Worm (Caenorhabditis elegans): ENCODE results near the gene kin-29.

Gene kin-29

DNA sequence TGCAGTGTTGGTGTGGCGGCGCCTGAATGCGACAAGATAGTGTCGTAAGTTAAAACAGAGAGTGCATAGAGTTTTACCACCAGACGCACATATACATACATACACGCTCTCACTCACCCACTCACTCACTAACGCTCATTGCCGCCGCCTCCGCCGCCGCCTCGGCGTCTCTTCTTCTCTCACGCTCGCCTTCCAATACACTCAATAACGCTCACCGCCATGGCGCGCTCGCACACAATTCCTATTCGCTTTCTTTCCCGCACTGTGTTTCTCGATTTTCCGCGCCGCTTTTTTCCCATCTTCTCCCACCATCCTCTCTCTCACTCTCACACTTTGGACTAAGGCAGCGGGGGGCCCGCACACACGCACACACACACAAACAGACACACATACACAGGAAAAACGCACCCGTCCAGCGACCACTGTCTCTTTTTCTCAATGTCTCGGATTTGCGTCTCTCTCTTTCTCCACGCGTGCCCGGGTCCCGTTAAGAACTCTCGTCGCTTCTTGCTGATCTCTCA is at the start of gene kin-29:
Gene kin-29, minus strand, starts transcription at position 51 of the 521 bp plus-strand sequence.
- peak; percentile 42 for TF ChIP-seq lsy-2 (tag; optimal IDR thresholded peaks at IDR 0.05)
- TF ChIP-seq lin-32 (GFP tag; optimal IDR thresholded peaks at IDR 0.05): no peak
- no peak for TF ChIP-seq sem-2 (GFP tag; optimal IDR thresholded peaks at IDR 0.05)
- no peak for TF ChIP-seq elt-1 (tag; optimal IDR thresholded peaks at IDR 0.05; ENCODE audit: borderline replicate concordance, insufficient read depth)
- peak; percentile 77 for TF ChIP-seq ham-2 (GFP tag; optimal IDR thresholded peaks at IDR 0.05)
- TF ChIP-seq flh-1 (GFP tag; optimal IDR thresholded peaks at IDR 0.05): peak; percentile 37
- TF ChIP-seq ceh-43 (GFP tag; optimal IDR thresholded peaks at IDR 0.05): peak; percentile 38
- TF ChIP-seq cnd-1 (tag; optimal IDR thresholded peaks at IDR 0.05): peak; percentile 34
- peak; percentile 61 for TF ChIP-seq lin-13 (tag; optimal IDR thresholded peaks at IDR 0.05)
- TF ChIP-seq nhr-237 (tag; optimal IDR thresholded peaks at IDR 0.05): peak; percentile 69
- no peak for TF ChIP-seq hlh-1 (tag; optimal IDR thresholded peaks at IDR 0.05)
- TF ChIP-seq nhr-76 (tag; optimal IDR thresholded peaks at IDR 0.05): no peak
- no peak for TF ChIP-seq nhr-12 (tag; optimal IDR thresholded peaks at IDR 0.05)
- TF ChIP-seq ceh-39 (tag; optimal IDR thresholded peaks at IDR 0.05): no peak
- TF ChIP-seq ces-1 (GFP tag; optimal IDR thresholded peaks at IDR 0.05): peak; percentile 61
- peak; percentile 77 for TF ChIP-seq M03D4.4 (tag; optimal IDR thresholded peaks at IDR 0.05)
- TF ChIP-seq unc-39 (tag; optimal IDR thresholded peaks at IDR 0.05): no peak
- TF ChIP-seq nhr-28 (tag; optimal IDR thresholded peaks at IDR 0.05): no peak
- peak; percentile 92 for TF ChIP-seq unc-120 (tag; optimal IDR thresholded peaks at IDR 0.05; ENCODE audit: poor library complexity, severe bottlenecking)
- TF ChIP-seq mep-1 (tag; optimal IDR thresholded peaks at IDR 0.05): peak; percentile 70
- no peak for TF ChIP-seq zip-8 (tag; optimal IDR thresholded peaks at IDR 0.05)
- TF ChIP-seq nhr-2 (tag; optimal IDR thresholded peaks at IDR 0.05): no peak
- TF ChIP-seq mls-2 (tag; optimal IDR thresholded peaks at IDR 0.05): peak; percentile 90
- TF ChIP-seq mab-5 (tag; optimal IDR thresholded peaks at IDR 0.05): no peak
- peak; percentile 77 for TF ChIP-seq drap-1 (GFP tag; optimal IDR thresholded peaks at IDR 0.05)
- peak; percentile 72 for TF ChIP-seq unc-62 (GFP tag; optimal IDR thresholded peaks at IDR 0.05)
- peak; percentile 2 for TF ChIP-seq ztf-11 (tag; optimal IDR thresholded peaks at IDR 0.05)
- TF ChIP-seq bed-3 (GFP tag; optimal IDR thresholded peaks at IDR 0.05): peak; percentile 29
- peak; percentile 48 for TF ChIP-seq pha-4 (tag; optimal IDR thresholded peaks at IDR 0.05)
- no peak for TF ChIP-seq tbx-8 (GFP tag; optimal IDR thresholded peaks at IDR 0.05)
- peak; percentile 65 for TF ChIP-seq blmp-1 (tag; optimal IDR thresholded peaks at IDR 0.05)
- no peak for TF ChIP-seq elt-3 (tag; optimal IDR thresholded peaks at IDR 0.05)
- peak; percentile 34 for TF ChIP-seq ceh-83 (GFP tag; optimal IDR thresholded peaks at IDR 0.05)
- peak; percentile 76 for TF ChIP-seq sptf-1 (tag; optimal IDR thresholded peaks at IDR 0.05)
- TF ChIP-seq snpc-4 (tag; optimal IDR thresholded peaks at IDR 0.05): no peak

DNA sequence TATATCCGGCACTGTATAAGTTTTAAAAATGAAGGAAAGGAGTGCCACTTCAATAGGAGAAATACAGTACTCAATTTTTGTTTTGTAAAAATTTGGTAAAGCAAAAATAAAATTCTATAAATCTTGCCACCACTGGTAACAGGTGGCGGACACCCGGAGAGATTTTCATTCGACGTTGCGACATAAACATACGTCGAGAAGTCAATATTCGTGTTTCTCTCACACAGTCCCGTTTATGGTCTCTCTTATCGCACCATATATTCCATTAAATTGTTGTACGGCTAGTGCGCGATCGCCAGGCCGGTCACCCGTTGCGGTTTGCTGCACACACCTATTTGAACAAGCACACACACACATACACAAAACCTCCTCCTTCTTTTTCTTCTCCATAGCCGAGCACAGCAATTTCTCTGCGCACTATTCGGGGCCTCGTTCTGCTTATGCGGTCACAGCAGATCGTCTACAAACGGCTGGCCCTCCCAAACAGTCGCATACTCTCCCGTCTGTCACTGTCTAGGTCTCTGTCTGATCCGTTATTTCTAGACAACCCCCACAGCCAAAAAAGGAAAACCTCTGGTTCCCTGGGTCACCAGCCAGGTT is 48.8 kb upstream of the kin-29 start:
- TF ChIP-seq pha-4 (tag; optimal IDR thresholded peaks at IDR 0.05) (peak; percentile 52), sptf-1 (tag; optimal IDR thresholded peaks at IDR 0.05) (peak; percentile 48), lsy-2 (tag; optimal IDR thresholded peaks at IDR 0.05) (no peak), ham-2 (GFP tag; optimal IDR thresholded peaks at IDR 0.05) (peak; percentile 80), elt-3 (tag; optimal IDR thresholded peaks at IDR 0.05) (no peak), ztf-11 (tag; optimal IDR thresholded peaks at IDR 0.05) (no peak), nhr-2 (tag; optimal IDR thresholded peaks at IDR 0.05) (peak; percentile 76), cnd-1 (tag; optimal IDR thresholded peaks at IDR 0.05) (peak; percentile 60), lin-32 (GFP tag; optimal IDR thresholded peaks at IDR 0.05) (peak; percentile 14), mls-2 (tag; optimal IDR thresholded peaks at IDR 0.05) (peak; percentile 12), M03D4.4 (tag; optimal IDR thresholded peaks at IDR 0.05) (no peak)

DNA sequence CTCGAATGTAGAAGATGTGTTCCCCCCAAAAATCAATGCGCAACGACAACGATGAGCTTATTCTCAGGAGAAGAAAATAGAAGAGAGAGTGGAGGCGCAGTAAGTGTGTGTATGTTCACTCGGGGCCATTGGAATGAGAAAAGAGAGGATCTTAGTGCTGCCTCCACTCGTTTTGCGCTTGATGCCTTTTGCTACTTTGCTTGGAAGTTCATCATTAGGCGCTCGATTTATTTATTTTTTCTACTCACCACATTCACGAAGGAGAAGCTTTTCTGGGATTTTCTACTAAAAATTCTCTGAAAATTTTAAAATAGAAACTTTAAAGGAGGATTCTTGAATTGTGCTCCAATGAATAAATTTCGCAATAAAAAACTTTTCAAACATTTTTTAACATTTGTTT is 46.0 kb upstream of the kin-29 start, which contains the start of gene F52B10.3:
Gene F52B10.3, minus strand, starts transcription at position 101 of the 400 bp plus-strand sequence.
- no peak for TF ChIP-seq mab-5 (tag; optimal IDR thresholded peaks at IDR 0.05)

DNA sequence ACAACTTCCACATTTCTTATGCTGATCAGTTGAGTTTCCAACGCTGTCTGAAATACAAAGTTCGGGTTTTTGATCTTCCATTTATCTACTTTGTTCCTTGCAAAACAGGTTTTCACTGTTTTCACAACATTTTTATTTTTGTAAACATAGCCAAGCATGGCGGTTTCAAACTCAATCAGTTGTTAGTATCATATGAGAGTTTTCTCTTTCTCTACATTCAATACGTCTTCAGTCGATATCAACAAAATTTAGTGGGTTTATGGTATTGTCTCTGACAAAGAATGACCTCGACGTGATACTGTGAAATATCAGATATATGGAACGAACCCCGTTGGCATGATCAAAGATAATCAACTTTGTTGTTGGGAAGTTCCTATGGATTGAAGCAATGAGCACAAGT is 43.4 kb upstream of the kin-29 start:
- TF ChIP-seq mab-5 (tag; optimal IDR thresholded peaks at IDR 0.05): no peak
- no peak for TF ChIP-seq sptf-1 (tag; optimal IDR thresholded peaks at IDR 0.05)
- TF ChIP-seq lin-32 (GFP tag; optimal IDR thresholded peaks at IDR 0.05): no peak
